Fruit fly (Drosophila melanogaster) whole organism, embryonic: ENCODE results near the gene CG17929.

Source experiments
- CG15514 ChIP-seq: fragments of 200-800 bp; sonication (Bioruptor generic); optimal IDR thresholded peaks from 3 replicates; lab custom pipeline; 2017; ENCODE audit warnings: missing biosample characterization, missing genetic modification characterization, mild to moderate bottlenecking, moderate library complexity, missing genetic modification reagents
- CG17328 ChIP-seq: fragments of 200-800 bp; sonication (Bioruptor generic); IDR thresholded peaks from 2 replicates; pipeline ENCODE4 v1.3.6; 2022; ENCODE audit warnings: missing biosample characterization, missing genetic modification characterization
- CG2199 ChIP-seq: fragments of 200-800 bp; sonication (Bioruptor generic); IDR thresholded peaks from 3 replicates; pipeline ENCODE4 v1.3.6; 2022; ENCODE audit warnings: missing biosample characterization, missing genetic modification characterization
- CG7372 ChIP-seq: fragments of 200-800 bp; sonication (Bioruptor generic); IDR thresholded peaks from 2 replicates; pipeline ENCODE4 v1.3.6; 2022; ENCODE audit warnings: missing biosample characterization, missing genetic modification characterization
- CG8089 ChIP-seq: fragments of 200-800 bp; sonication (Bioruptor generic); optimal IDR thresholded peaks from 3 replicates; lab custom pipeline; 2016; ENCODE audit warnings: missing biosample characterization, missing genetic modification characterization
- CG8388 ChIP-seq: fragments of 200-800 bp; sonication (Bioruptor generic); optimal IDR thresholded peaks from 2 replicates; lab custom pipeline; 2019; ENCODE audit warnings: missing biosample characterization, mild to moderate bottlenecking, missing genetic modification characterization, moderate library complexity
- CG8924 ChIP-seq: fragments of 200-800 bp; optimal IDR thresholded peaks from 3 replicates; lab custom pipeline; 2019; ENCODE audit warnings: missing biosample characterization, mild to moderate bottlenecking, missing genetic modification characterization, moderate library complexity
- CG9215 ChIP-seq: fragments of 200-800 bp; sonication (Bioruptor generic); IDR thresholded peaks from 2 replicates; pipeline ENCODE4 v1.3.6; 2022; ENCODE audit warnings: missing biosample characterization, missing genetic modification characterization
- Dll ChIP-seq: fragments of 200-800 bp; sonication (Bioruptor generic); IDR thresholded peaks from 4 replicates; pipeline ENCODE4 v1.3.6; 2022; ENCODE audit warnings: missing biosample characterization, missing genetic modification characterization; ENCODE audit not compliant: partially characterized antibody
- chm ChIP-seq: fragments of 200-800 bp; sonication (Bioruptor generic); IDR thresholded peaks from 2 replicates; pipeline ENCODE4 v1.3.6; 2022; ENCODE audit warnings: missing biosample characterization, missing genetic modification characterization
- hbn ChIP-seq: fragments of 200-800 bp; sonication (Bioruptor generic); IDR thresholded peaks from 2 replicates; pipeline ENCODE4 v1.3.6; 2022; ENCODE audit warnings: missing biosample characterization, missing genetic modification characterization; ENCODE audit not compliant: partially characterized antibody

DNA sequence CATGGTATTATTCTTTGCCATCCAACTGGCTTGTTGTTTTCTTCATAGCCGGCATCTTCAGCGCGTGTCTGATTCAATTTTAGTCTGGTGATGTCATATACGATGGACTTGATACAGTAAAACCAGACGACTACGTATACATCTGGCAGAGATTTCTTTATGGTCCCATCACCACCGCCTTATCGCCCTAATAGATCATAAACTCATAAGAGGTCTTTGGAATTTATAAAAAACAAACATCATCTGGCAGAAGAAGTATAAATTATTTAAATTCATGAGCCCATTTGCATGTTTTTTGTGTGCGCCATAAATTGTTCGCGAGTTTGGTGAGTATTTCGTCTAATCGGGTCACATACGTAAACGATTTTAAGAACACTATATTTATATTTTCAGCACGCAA lies 23.0 kb downstream of the CG17929 start:
- TF ChIP-seq CG8924 (no peak), CG15514 (peak; percentile 8), CG8089 (GFP tag; lab: Kevin White, UChicago) (no peak), CG9215 (GFP tag; lab: Robert Waterston, UW) (no peak), Dll (GFP tag; lab: Robert Waterston, UW) (no peak), CG2199 (GFP tag; lab: Robert Waterston, UW) (no peak), CG7372 (GFP tag; lab: Robert Waterston, UW) (no peak), chm (GFP tag; lab: Robert Waterston, UW) (no peak), hbn (no peak), CG8388 (GFP tag; lab: Kevin White, UChicago) (no peak), CG17328 (GFP tag; lab: Robert Waterston, UW) (no peak)
